Worm (Caenorhabditis elegans): ENCODE measurements around the gene C39E9.12.

DNA sequence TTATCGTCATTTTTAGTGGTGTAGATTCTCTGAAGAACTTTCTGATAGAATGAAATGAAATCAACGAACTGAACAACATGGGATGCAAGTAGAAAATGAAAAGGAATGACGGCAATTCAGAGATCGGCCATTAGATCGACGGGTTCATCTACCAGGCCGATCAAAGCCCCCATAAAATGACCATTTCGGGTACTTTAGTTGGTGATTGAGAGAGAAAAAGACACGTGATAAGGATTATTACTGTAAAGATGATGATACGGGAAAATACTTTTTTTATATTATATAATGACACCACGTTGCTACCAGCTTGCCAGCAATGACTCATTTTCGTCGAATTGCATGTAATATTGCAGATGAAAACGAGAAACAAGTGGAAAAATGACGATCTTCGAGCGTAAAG lies 15.9 kb downstream of the C39E9.12 start, which contains the start of gene best-1:
- no peak for TF ChIP-seq K02D7.2 (tag; optimal IDR thresholded peaks at IDR 0.05)
- TF ChIP-seq unc-55 (GFP tag; optimal IDR thresholded peaks at IDR 0.05), result no peak
- no peak for TF ChIP-seq hlh-30 (tag; optimal IDR thresholded peaks at IDR 0.05; ENCODE audit: insufficient read depth)
- no peak for TF ChIP-seq ceh-2 (tag; optimal IDR thresholded peaks at IDR 0.05)
- no peak for TF ChIP-seq C08G9.2 (tag; optimal IDR thresholded peaks at IDR 0.05)
- TF ChIP-seq nhr-11 (tag; optimal IDR thresholded peaks at IDR 0.05), result no peak
- TF ChIP-seq hlh-6 (tag; optimal IDR thresholded peaks at IDR 0.05), result no peak
- TF ChIP-seq fkh-10 (GFP tag; optimal IDR thresholded peaks at IDR 0.05), result no peak
- no peak for TF ChIP-seq ama-1 (optimal IDR thresholded peaks at IDR 0.05)
- no peak for TF ChIP-seq ceh-18 (tag; optimal IDR thresholded peaks at IDR 0.05)
- TF ChIP-seq sox-4 (tag; optimal IDR thresholded peaks at IDR 0.05), result no peak
- TF ChIP-seq nfya-1 (tag; optimal IDR thresholded peaks at IDR 0.05), result no peak
- TF ChIP-seq pqm-1 (tag; optimal IDR thresholded peaks at IDR 0.05), result no peak
- no peak for TF ChIP-seq pat-9 (tag; optimal IDR thresholded peaks at IDR 0.05)

All from whole organism, late embryonic.